Fruit fly (Drosophila melanogaster) whole organism, embryonic: ENCODE measurements around the gene CG1801.
A peak's percentile ranks its signal among the peaks of the same experiment; 100 is the strongest.

Experiments
- ATbp ChIP-seq: fragments of 200-800 bp; sonication (Bioruptor generic); optimal IDR thresholded peaks from 2 replicates; lab custom pipeline; 2017; ENCODE audit warnings: missing biosample characterization, mild to moderate bottlenecking, missing genetic modification characterization, missing genetic modification reagents
- Adf1 ChIP-seq: fragments of 200-800 bp; sonication (Bioruptor generic); IDR thresholded peaks from 2 replicates; pipeline ENCODE4 v1.3.6; 2022; ENCODE audit warnings: missing biosample characterization, missing genetic modification characterization
- Atf6 ChIP-seq: fragments of 200-800 bp; sonication (Bioruptor generic); IDR thresholded peaks from 2 replicates; pipeline ENCODE4 v1.3.6; 2022; ENCODE audit warnings: missing biosample characterization, missing genetic modification characterization
- Bteb2 ChIP-seq: fragments of 200-800 bp; sonication (Bioruptor generic); optimal IDR thresholded peaks from 2 replicates; lab custom pipeline; 2016; ENCODE audit warnings: missing biosample characterization, missing genetic modification characterization
- CG10267 ChIP-seq: fragments of 200-800 bp; sonication (Bioruptor generic); optimal IDR thresholded peaks from 2 replicates; lab custom pipeline; 2018; ENCODE audit warnings: missing biosample characterization, mild to moderate bottlenecking, missing genetic modification characterization, moderate library complexity
- CG10431 ChIP-seq: fragments of 200-800 bp; sonication (Bioruptor generic); optimal IDR thresholded peaks from 3 replicates; lab custom pipeline; 2018; ENCODE audit warnings: missing biosample characterization, mild to moderate bottlenecking, missing genetic modification characterization
- CG14710 ChIP-seq: fragments of 200-800 bp; sonication (Bioruptor generic); optimal IDR thresholded peaks from 3 replicates; lab custom pipeline; 2019; ENCODE audit warnings: missing biosample characterization, mild to moderate bottlenecking, missing genetic modification characterization, moderate library complexity
- CG18599 ChIP-seq: fragments of 200-800 bp; sonication (Bioruptor generic); optimal IDR thresholded peaks from 3 replicates; lab custom pipeline; 2017; ENCODE audit warnings: missing biosample characterization, missing genetic modification characterization, mild to moderate bottlenecking, moderate library complexity, missing genetic modification reagents
- CG3838 ChIP-seq: fragments of 200-800 bp; sonication (Bioruptor generic); optimal IDR thresholded peaks from 3 replicates; lab custom pipeline; 2016; ENCODE audit warnings: missing biosample characterization, missing genetic modification characterization
- CG3995 ChIP-seq: fragments of 200-800 bp; sonication (Bioruptor generic); optimal IDR thresholded peaks from 3 replicates; lab custom pipeline; 2016; ENCODE audit warnings: missing biosample characterization, missing genetic modification characterization
- CG4707 ChIP-seq: fragments of 200-800 bp; sonication (Bioruptor generic); optimal IDR thresholded peaks from 2 replicates; lab custom pipeline; 2018; ENCODE audit warnings: missing biosample characterization, mild to moderate bottlenecking, missing genetic modification characterization, moderate library complexity
- CG5953 ChIP-seq: fragments of 200-800 bp; sonication (Bioruptor generic); IDR thresholded peaks from 2 replicates; pipeline ENCODE4 v1.3.6; 2022; ENCODE audit warnings: missing biosample characterization, missing genetic modification characterization
- CG6175 ChIP-seq: fragments of 200-800 bp; sonication (Bioruptor generic); IDR thresholded peaks from 3 replicates; pipeline ENCODE4 v1.3.6; 2022; ENCODE audit warnings: missing biosample characterization, missing genetic modification characterization
- CG7928 ChIP-seq: fragments of 200-800 bp; sonication (Bioruptor generic); optimal IDR thresholded peaks from 2 replicates; lab custom pipeline; 2017; ENCODE audit warnings: missing biosample characterization, mild to moderate bottlenecking, missing genetic modification characterization
- CG7987 ChIP-seq: fragments of 200-800 bp; sonication (Bioruptor generic); optimal IDR thresholded peaks from 2 replicates; lab custom pipeline; 2018; ENCODE audit warnings: missing biosample characterization, mild to moderate bottlenecking, missing genetic modification characterization, moderate library complexity
- CG8478 ChIP-seq: fragments of >200 bp; optimal IDR thresholded peaks from 2 replicates; lab custom pipeline; 2018
- CoRest ChIP-seq: fragments of 200-800 bp; sonication (Bioruptor generic); optimal IDR thresholded peaks from 3 replicates; lab custom pipeline; 2018; ENCODE audit warnings: missing biosample characterization, mild to moderate bottlenecking, missing genetic modification characterization, moderate library complexity
- D19A ChIP-seq: fragments of 200-800 bp; optimal IDR thresholded peaks from 3 replicates; lab custom pipeline; 2019; ENCODE audit warnings: missing biosample characterization, mild to moderate bottlenecking, missing genetic modification characterization, moderate library complexity
- HLH4C ChIP-seq: fragments of 200-800 bp; sonication (Bioruptor generic); IDR thresholded peaks from 3 replicates; pipeline ENCODE4 v1.3.6; 2022; ENCODE audit warnings: missing biosample characterization, missing genetic modification characterization; ENCODE audit not compliant: partially characterized antibody
- Hey ChIP-seq: fragments of 200-800 bp; sonication (Bioruptor generic); optimal IDR thresholded peaks from 3 replicates; lab custom pipeline; 2018; ENCODE audit warnings: missing biosample characterization, mild to moderate bottlenecking, missing genetic modification characterization
- HmgD ChIP-seq: fragments of 200-800 bp; sonication (Bioruptor generic); optimal IDR thresholded peaks from 3 replicates; lab custom pipeline; 2016; ENCODE audit warnings: missing biosample characterization, missing genetic modification characterization
- Hmx ChIP-seq: fragments of 200-800 bp; sonication (Bioruptor generic); optimal IDR thresholded peaks from 2 replicates; lab custom pipeline; 2016; ENCODE audit warnings: missing biosample characterization, missing genetic modification characterization
- Lpt ChIP-seq: fragments of >200 bp; optimal IDR thresholded peaks from 2 replicates; lab custom pipeline; 2018; ENCODE audit warnings: missing biosample characterization, missing genetic modification characterization
- Med ChIP-seq: fragments of 200-800 bp; sonication (Bioruptor generic); peaks from one replicate; lab custom pipeline; 2016; ENCODE audit warnings: missing biosample characterization, missing genetic modification characterization, mild to moderate bottlenecking, inconsistent platforms, moderate library complexity
- Meics ChIP-seq: fragments of 200-800 bp; sonication (Bioruptor generic); optimal IDR thresholded peaks from 2 replicates; lab custom pipeline; 2017; ENCODE audit warnings: missing biosample characterization, mild to moderate bottlenecking, missing genetic modification characterization
- Side ChIP-seq: fragments of 200-800 bp; sonication (Bioruptor generic); optimal IDR thresholded peaks from 2 replicates; lab custom pipeline; 2016; ENCODE audit warnings: missing biosample characterization, missing genetic modification characterization
- ara ChIP-seq: fragments of 200-800 bp; sonication (Bioruptor generic); IDR thresholded peaks from 2 replicates; pipeline ENCODE4 v1.3.6; 2022; ENCODE audit warnings: missing biosample characterization, missing genetic modification characterization
- az2 ChIP-seq: fragments of 200-800 bp; sonication (Bioruptor generic); optimal IDR thresholded peaks from 3 replicates; lab custom pipeline; 2016; ENCODE audit warnings: missing biosample characterization, missing genetic modification characterization
- bcd ChIP-seq: fragments of 200-800 bp; sonication (Bioruptor generic); optimal IDR thresholded peaks from 2 replicates; lab custom pipeline; 2017; ENCODE audit warnings: missing biosample characterization, mild to moderate bottlenecking, missing genetic modification characterization
- btn ChIP-seq: fragments of 200-800 bp; sonication (Bioruptor generic); optimal IDR thresholded peaks from 2 replicates; lab custom pipeline; 2016; ENCODE audit warnings: missing biosample characterization, missing genetic modification characterization
- cato ChIP-seq: fragments of 200-800 bp; sonication (Bioruptor generic); optimal IDR thresholded peaks from 2 replicates; lab custom pipeline; 2016; ENCODE audit warnings: missing biosample characterization, missing genetic modification characterization, borderline replicate concordance
- chif ChIP-seq, 2 experiments: fragments of 200-800 bp; sonication (Bioruptor generic); optimal IDR thresholded peaks; 3 replicates each; lab custom pipeline; 2016; ENCODE audit warnings: missing biosample characterization in 2 of 2, missing genetic modification characterization in 2 of 2
- chinmo ChIP-seq: fragments of 200-800 bp; sonication (Bioruptor generic); IDR thresholded peaks from 4 replicates; pipeline ENCODE4 v1.3.6; 2022; ENCODE audit warnings: missing biosample characterization, missing genetic modification characterization; ENCODE audit not compliant: partially characterized antibody
- chn ChIP-seq: fragments of 200-800 bp; sonication (Bioruptor generic); optimal IDR thresholded peaks from 2 replicates; lab custom pipeline; 2016; ENCODE audit warnings: missing biosample characterization, missing genetic modification characterization
- da ChIP-seq: fragments of 200-800 bp; sonication (Bioruptor generic); optimal IDR thresholded peaks from 2 replicates; lab custom pipeline; 2016; ENCODE audit warnings: missing biosample characterization, missing genetic modification characterization
- danr ChIP-seq: fragments of 200-800 bp; sonication (Bioruptor generic); IDR thresholded peaks from 2 replicates; pipeline ENCODE4 v1.3.6; 2022; ENCODE audit warnings: missing biosample characterization, missing genetic modification characterization
- dmrt11E ChIP-seq: fragments of 200-800 bp; sonication (Bioruptor generic); optimal IDR thresholded peaks from 3 replicates; lab custom pipeline; 2018; ENCODE audit warnings: missing biosample characterization, mild to moderate bottlenecking, missing genetic modification characterization, moderate library complexity
- exex ChIP-seq: fragments of 200-800 bp; sonication (Bioruptor generic); optimal IDR thresholded peaks from 4 replicates; lab custom pipeline; 2018; ENCODE audit warnings: missing biosample characterization, mild to moderate bottlenecking, missing genetic modification characterization, moderate library complexity
- gfzf ChIP-seq: fragments of 200-800 bp; sonication (Bioruptor generic); optimal IDR thresholded peaks from 2 replicates; lab custom pipeline; 2016; ENCODE audit warnings: missing biosample characterization, mild to moderate bottlenecking, missing genetic modification characterization, moderate library complexity
- lbe ChIP-seq: fragments of 200-800 bp; sonication (Bioruptor generic); optimal IDR thresholded peaks from 2 replicates; lab custom pipeline; 2016; ENCODE audit warnings: missing biosample characterization, mild to moderate bottlenecking, missing genetic modification characterization
- nerfin-2 ChIP-seq: fragments of 200-800 bp; sonication (Bioruptor generic); IDR thresholded peaks from 2 replicates; pipeline ENCODE4 v1.3.6; 2022; ENCODE audit warnings: missing biosample characterization, missing genetic modification characterization; ENCODE audit not compliant: partially characterized antibody
- pb ChIP-seq: fragments of 200-800 bp; sonication (Bioruptor generic); optimal IDR thresholded peaks from 3 replicates; lab custom pipeline; 2016; ENCODE audit warnings: missing biosample characterization, missing genetic modification characterization
- peb ChIP-seq: fragments of 200-800 bp; sonication (Bioruptor generic); IDR thresholded peaks from 2 replicates; pipeline ENCODE4 v1.3.6; 2022; ENCODE audit warnings: missing biosample characterization, missing genetic modification characterization
- pros ChIP-seq: fragments of 200-800 bp; sonication (Bioruptor generic); optimal IDR thresholded peaks from 3 replicates; lab custom pipeline; 2019; ENCODE audit warnings: missing biosample characterization, mild to moderate bottlenecking, missing genetic modification characterization, moderate library complexity
- ro ChIP-seq: fragments of 200-800 bp; sonication (Bioruptor generic); IDR thresholded peaks from 2 replicates; pipeline ENCODE4 v1.3.6; 2022; ENCODE audit warnings: missing biosample characterization, missing genetic modification characterization
- sna ChIP-seq: fragments of 200-800 bp; sonication (Bioruptor generic); IDR thresholded peaks from 2 replicates; pipeline ENCODE4 v1.3.6; 2022; ENCODE audit warnings: missing biosample characterization, missing genetic modification characterization; ENCODE audit not compliant: partially characterized antibody
- sob ChIP-seq: fragments of 200-800 bp; sonication (Bioruptor generic); IDR thresholded peaks from 2 replicates; pipeline ENCODE4 v1.3.6; 2022; ENCODE audit warnings: missing biosample characterization, missing genetic modification characterization
- ttk ChIP-seq: fragments of 200-800 bp; sonication (Bioruptor generic); IDR thresholded peaks from 2 replicates; pipeline ENCODE4 v2.1.2; 2022; ENCODE audit warnings: missing biosample characterization, missing genetic modification characterization
- vnd ChIP-seq: fragments of 200-800 bp; sonication (Bioruptor generic); IDR thresholded peaks from 3 replicates; pipeline ENCODE4 v1.3.6; 2022; ENCODE audit warnings: missing biosample characterization, missing genetic modification characterization; ENCODE audit not compliant: partially characterized antibody
- zf30C ChIP-seq: fragments of 200-800 bp; sonication (Bioruptor generic); optimal IDR thresholded peaks from 3 replicates; lab custom pipeline; 2018; ENCODE audit warnings: missing biosample characterization, mild to moderate bottlenecking, missing genetic modification characterization

CG1801 gene

dm6 chrX:21345036-21345500 is 27.7 kb upstream of the CG1801 start, which contains the start of gene dod (continued):
- TF ChIP-seq sob (GFP tag; lab: Robert Waterston, UW) (peak; percentile 67), lbe (GFP tag; lab: Kevin White, UChicago) (no peak), ATbp (GFP tag; lab: Kevin White, UChicago) (no peak), CG7987 (GFP tag; lab: Kevin White, UChicago) (no peak), az2 (GFP tag; lab: Kevin White, UChicago) (peak; percentile 53), peb (no peak), Hey (tag; lab: Kevin White, UChicago) (no peak), ro (no peak), CG3838 (GFP tag; lab: Kevin White, UChicago) (no peak), exex (tag; lab: Kevin White, UChicago) (no peak), Bteb2 (GFP tag; lab: Kevin White, UChicago) (peak; percentile 15), danr (GFP tag; lab: Robert Waterston, UW) (no peak), gfzf (GFP tag; lab: Kevin White, UChicago) (peak; percentile 95), Atf6 (no peak), CG6175 (GFP tag; lab: Robert Waterston, UW) (no peak), zf30C (GFP tag; lab: Kevin White, UChicago) (no peak), chif (GFP tag; optimal IDR thresholded peaks at IDR 0.05; lab: Kevin White, UChicago) (peak; percentile 29 to 32), ttk (GFP tag; lab: Robert Waterston, UW) (peak; percentile 17; the same call in 1 of the 2 replicates), CG18599 (peak; percentile 55), da (no peak), nerfin-2 (GFP tag; lab: Robert Waterston, UW) (peak; percentile 70), dmrt11E (no peak), HLH4C (peak; percentile 59), CG7928 (GFP tag; lab: Kevin White, UChicago) (peak; percentile 24), ara (peak; percentile 39; the same call in 1 of the 2 replicates), CG4707 (peak; percentile 2), Med (GFP tag; lab: Kevin White, UChicago) (peak; percentile 88), pb (GFP tag; lab: Kevin White, UChicago) (no peak), pros (GFP tag; lab: Kevin White, UChicago) (no peak), CG10267 (tag; lab: Kevin White, UChicago) (peak; percentile 59), bcd (GFP tag; lab: Kevin White, UChicago) (peak; percentile 39), Adf1 (GFP tag; lab: Robert Waterston, UW) (peak; percentile 44), vnd (GFP tag; lab: Robert Waterston, UW) (peak; percentile 54; the same call in 2 of the 3 replicates), CoRest (tag; lab: Kevin White, UChicago) (peak; percentile 64), Hmx (GFP tag; lab: Kevin White, UChicago) (no peak), CG3995 (GFP tag; lab: Kevin White, UChicago) (peak; percentile 12), CG14710 (tag; lab: Kevin White, UChicago) (peak; percentile 79), cato (GFP tag; lab: Kevin White, UChicago) (no peak), CG8478 (no peak), HmgD (GFP tag; lab: Kevin White, UChicago) (peak; percentile 58), sna (GFP tag; lab: Robert Waterston, UW) (peak; percentile 68), Meics (GFP tag; lab: Kevin White, UChicago) (no peak), chinmo (GFP tag; lab: Robert Waterston, UW) (peak; percentile 73; the same call in 1 of the 4 replicates), D19A (tag; lab: Kevin White, UChicago) (no peak), chn (GFP tag; lab: Kevin White, UChicago) (peak; percentile 13), Side (GFP tag; lab: Kevin White, UChicago) (peak; percentile 20), CG10431 (GFP tag; lab: Kevin White, UChicago) (no peak), CG5953 (GFP tag; lab: Robert Waterston, UW) (no peak), btn (no peak), Lpt (GFP tag; lab: Kevin White, UChicago) (no peak)
